Worm (Caenorhabditis elegans) whole organism, young adult: Measurements from ENCODE around the gene F47B8.2.

Experiments used
- B0261.1 ChIP-seq: sonication (generic microtip); optimal IDR thresholded peaks from 2 replicates; lab custom pipeline; 2016; ENCODE audit warnings: mild to moderate bottlenecking, missing genetic modification characterization, moderate library complexity, missing compliant biosample characterization
- C06A6.2 ChIP-seq: fragments of 200-800 bp; sonication (Bioruptor generic); conservative IDR thresholded peaks from 2 replicates; pipeline ENCODE4 v1.3.6; 2022; ENCODE audit warnings: missing genetic modification characterization, missing compliant biosample characterization
- C17E4.6 ChIP-seq: fragments of 200-800 bp; sonication (Bioruptor generic); IDR thresholded peaks from 2 replicates; pipeline ENCODE4 v1.3.6; 2022; ENCODE audit warnings: missing genetic modification reagents, missing genetic modification characterization, missing compliant biosample characterization
- F10E7.11 ChIP-seq: sonication (generic microtip); optimal IDR thresholded peaks from 2 replicates; lab custom pipeline; 2017; ENCODE audit warnings: mild to moderate bottlenecking, missing genetic modification characterization, moderate library complexity, missing compliant biosample characterization
- F23B12.7 ChIP-seq: sonication (generic microtip); optimal IDR thresholded peaks from 2 replicates; lab custom pipeline; 2017; ENCODE audit warnings: missing genetic modification characterization, mild to moderate bottlenecking, missing compliant biosample characterization, antibody characterized with exemption, moderate library complexity; ENCODE audit not compliant: insufficient read depth
- F33H1.4 ChIP-seq: fragments of 200-800 bp; sonication (Bioruptor generic); IDR thresholded peaks from 2 replicates; pipeline ENCODE4 v1.3.6; 2022; ENCODE audit warnings: missing genetic modification reagents, missing genetic modification characterization, missing compliant biosample characterization
- F49E8.2 ChIP-seq: sonication (generic microtip); optimal IDR thresholded peaks from 3 replicates; lab custom pipeline; 2017; ENCODE audit warnings: missing genetic modification characterization, mild to moderate bottlenecking, missing compliant biosample characterization, antibody characterized with exemption, moderate library complexity; ENCODE audit not compliant: insufficient read depth
- F55B11.4 ChIP-seq: sonication (generic microtip); optimal IDR thresholded peaks from 2 replicates; lab custom pipeline; 2016; ENCODE audit warnings: missing compliant biosample characterization, missing genetic modification characterization, borderline replicate concordance; ENCODE audit not compliant: insufficient read depth
- F57C9.4 ChIP-seq: sonication (generic microtip); optimal IDR thresholded peaks from 2 replicates; lab custom pipeline; 2017; ENCODE audit warnings: mild to moderate bottlenecking, missing genetic modification characterization, missing compliant biosample characterization
- K12H6.12 ChIP-seq: fragments of 200-800 bp; sonication (Bioruptor generic); optimal IDR thresholded peaks from 2 replicates; lab custom pipeline; 2018; ENCODE audit warnings: mild to moderate bottlenecking, missing genetic modification characterization, missing compliant biosample characterization
- T07F8.4 ChIP-seq: sonication (generic microtip); optimal IDR thresholded peaks from 2 replicates; lab custom pipeline; 2016; ENCODE audit warnings: mild to moderate bottlenecking, missing genetic modification characterization, moderate library complexity, missing compliant biosample characterization
- Y56A3A.18 ChIP-seq: fragments of 200-800 bp; sonication (Bioruptor generic); IDR thresholded peaks from 2 replicates; pipeline ENCODE4 v1.3.6; 2022; ENCODE audit warnings: missing genetic modification reagents, missing genetic modification characterization, missing compliant biosample characterization
- ZK185.1 ChIP-seq: sonication (generic microtip); optimal IDR thresholded peaks from 2 replicates; lab custom pipeline; 2016; ENCODE audit warnings: mild to moderate bottlenecking, missing genetic modification characterization, missing compliant biosample characterization; ENCODE audit not compliant: poor library complexity, severe bottlenecking
- aptf-2 ChIP-seq: fragments of 200-800 bp; sonication (Bioruptor generic); conservative IDR thresholded peaks from 2 replicates; pipeline ENCODE4 v1.3.6; 2022; ENCODE audit warnings: missing genetic modification reagents, missing genetic modification characterization, missing compliant biosample characterization
- athp-1 ChIP-seq: sonication (generic microtip); optimal IDR thresholded peaks from 2 replicates; lab custom pipeline; 2017; ENCODE audit warnings: mild to moderate bottlenecking, missing genetic modification characterization, missing compliant biosample characterization
- attf-3 ChIP-seq: fragments of 200-800 bp; sonication (Bioruptor generic); conservative IDR thresholded peaks from 2 replicates; pipeline ENCODE4 v1.3.6; 2022; ENCODE audit warnings: missing genetic modification reagents, missing genetic modification characterization, missing compliant biosample characterization
- ccch-3 ChIP-seq: fragments of 200-800 bp; sonication (Bioruptor generic); optimal IDR thresholded peaks from 2 replicates; lab custom pipeline; 2018; ENCODE audit warnings: mild to moderate bottlenecking, missing genetic modification characterization, missing compliant biosample characterization
- ceh-100 ChIP-seq: fragments of 200-800 bp; sonication (Bioruptor generic); IDR thresholded peaks from 2 replicates; pipeline ENCODE4 v1.3.6; 2022; ENCODE audit warnings: missing genetic modification reagents, missing genetic modification characterization, missing compliant biosample characterization
- efl-1 ChIP-seq: fragments of 150-350 bp; optimal IDR thresholded peaks from 2 replicates; lab custom pipeline; 2014; ENCODE audit warnings: missing biosample characterization, missing genetic modification reagents, missing genetic modification characterization
- egl-44 ChIP-seq: fragments of 200-800 bp; sonication (Bioruptor generic); IDR thresholded peaks from 2 replicates; pipeline ENCODE4 v1.3.6; 2022; ENCODE audit warnings: missing genetic modification reagents, missing genetic modification characterization, missing compliant biosample characterization
- gei-17 ChIP-seq: fragments of 200-800 bp; sonication (Bioruptor generic); optimal IDR thresholded peaks from 2 replicates; lab custom pipeline; 2018; ENCODE audit warnings: mild to moderate bottlenecking, missing genetic modification characterization, missing compliant biosample characterization
- hlh-12 ChIP-seq: sonication (generic microtip); optimal IDR thresholded peaks from 2 replicates; lab custom pipeline; 2016; ENCODE audit warnings: missing genetic modification characterization, missing compliant biosample characterization
- lag-1 ChIP-seq: fragments of 200-800 bp; sonication (Bioruptor generic); IDR thresholded peaks from 2 replicates; pipeline ENCODE4 v1.3.6; 2022; ENCODE audit warnings: missing genetic modification reagents, missing genetic modification characterization, missing compliant biosample characterization
- let-607 ChIP-seq, 2 experiments: fragments of 200-800 bp in 1 of 2; sonication (Bioruptor generic) in 1 of 2; sonication (generic microtip) in 1 of 2; optimal IDR thresholded peaks; 2 replicates each; lab custom pipeline; 2016 to 2018; ENCODE audit warnings: mild to moderate bottlenecking in 2 of 2, missing compliant biosample characterization in 2 of 2, missing genetic modification characterization in 2 of 2, moderate library complexity in 2 of 2, missing genotype in 1 of 2
- madf-10 ChIP-seq: sonication (generic microtip); optimal IDR thresholded peaks from 2 replicates; lab custom pipeline; 2016; ENCODE audit warnings: mild to moderate bottlenecking, missing genetic modification characterization, missing compliant biosample characterization
- madf-6 ChIP-seq: fragments of 200-800 bp; sonication (Bioruptor generic); IDR thresholded peaks from 2 replicates; pipeline ENCODE4 v1.3.6; 2022; ENCODE audit warnings: missing genetic modification reagents, missing genetic modification characterization, missing compliant biosample characterization
- nfyb-1 ChIP-seq: fragments of 200-800 bp; sonication (Bioruptor generic); IDR thresholded peaks from 2 replicates; pipeline ENCODE4 v1.3.6; 2022; ENCODE audit warnings: missing genetic modification reagents, missing genetic modification characterization, missing compliant biosample characterization
- nhr-80 ChIP-seq: sonication (generic microtip); optimal IDR thresholded peaks from 2 replicates; lab custom pipeline; 2016; ENCODE audit warnings: missing genetic modification characterization, missing compliant biosample characterization
- pha-4 ChIP-seq: fragments of 150-350 bp; sonication (generic microtip); optimal IDR thresholded peaks from 2 replicates; lab custom pipeline; 2014; ENCODE audit warnings: missing biosample characterization, missing genetic modification reagents, missing genetic modification characterization
- sdz-38 ChIP-seq: sonication (generic microtip); optimal IDR thresholded peaks from 2 replicates; lab custom pipeline; 2016; ENCODE audit warnings: missing genotype, missing genetic modification characterization, missing compliant biosample characterization
- sea-2 ChIP-seq: fragments of 200-800 bp; sonication (Bioruptor generic); IDR thresholded peaks from 2 replicates; pipeline ENCODE4 v1.3.6; 2022; ENCODE audit warnings: missing genetic modification characterization, missing compliant biosample characterization
- snpc-3.4 ChIP-seq: sonication (generic microtip); optimal IDR thresholded peaks from 2 replicates; lab custom pipeline; 2017; ENCODE audit warnings: missing genetic modification characterization, mild to moderate bottlenecking, missing compliant biosample characterization, antibody characterized with exemption, moderate library complexity, missing genotype, missing genetic modification reagents
- snpc-4 ChIP-seq, 5 experiments: fragments of 150-350 bp in 1 of 5; sonication (generic microtip) in 4 of 5; optimal IDR thresholded peaks; 2 replicates each; lab custom pipeline; 2014 to 2018; ENCODE audit warnings: missing genetic modification characterization in 5 of 5, missing biosample characterization in 3 of 5, antibody characterized with exemption in 2 of 5, mild to moderate bottlenecking in 2 of 5, missing compliant biosample characterization in 2 of 5, missing genotype in 2 of 5, moderate library complexity in 2 of 5, missing genetic modification reagents in 1 of 5
- somi-1 ChIP-seq: fragments of 200-800 bp; sonication (Bioruptor generic); optimal IDR thresholded peaks from 2 replicates; lab custom pipeline; 2018; ENCODE audit warnings: mild to moderate bottlenecking, missing genetic modification characterization, missing compliant biosample characterization
- tbp1 ChIP-seq: fragments of 200-800 bp; sonication (Bioruptor generic); optimal IDR thresholded peaks from 2 replicates; lab custom pipeline; 2018; ENCODE audit warnings: mild to moderate bottlenecking, missing genetic modification characterization, missing compliant biosample characterization
- tbx-9 ChIP-seq: sonication (generic microtip); optimal IDR thresholded peaks from 2 replicates; lab custom pipeline; 2016; ENCODE audit warnings: borderline replicate concordance, missing genetic modification characterization, inconsistent platforms, missing compliant biosample characterization
- unc-130 ChIP-seq: sonication (generic microtip); optimal IDR thresholded peaks from 2 replicates; lab custom pipeline; 2016; ENCODE audit warnings: missing genetic modification reagents, missing genetic modification characterization, missing compliant biosample characterization
- unc-62 ChIP-seq: fragments of 150-350 bp; optimal IDR thresholded peaks from 2 replicates; lab custom pipeline; 2014; ENCODE audit warnings: missing biosample characterization, missing genetic modification reagents, missing genetic modification characterization
- xnd-1 ChIP-seq: sonication (generic microtip); optimal IDR thresholded peaks from 2 replicates; lab custom pipeline; 2016; ENCODE audit warnings: missing genotype, missing genetic modification reagents, missing genetic modification characterization, missing compliant biosample characterization
- ztf-18 ChIP-seq: sonication (generic microtip); optimal IDR thresholded peaks from 2 replicates; lab custom pipeline; 2016; ENCODE audit warnings: missing genotype, mild to moderate bottlenecking, missing genetic modification characterization, missing compliant biosample characterization
- ztf-3 ChIP-seq: fragments of 200-800 bp; sonication (Bioruptor generic); optimal IDR thresholded peaks from 2 replicates; lab custom pipeline; 2018; ENCODE audit warnings: mild to moderate bottlenecking, missing genetic modification characterization, missing compliant biosample characterization
- ztf-6 ChIP-seq: fragments of 200-800 bp; sonication (Bioruptor generic); IDR thresholded peaks from 2 replicates; pipeline ENCODE4 v1.3.6; 2022; ENCODE audit warnings: missing genetic modification reagents, missing genetic modification characterization, missing compliant biosample characterization

The F47B8.2 gene

DNA sequence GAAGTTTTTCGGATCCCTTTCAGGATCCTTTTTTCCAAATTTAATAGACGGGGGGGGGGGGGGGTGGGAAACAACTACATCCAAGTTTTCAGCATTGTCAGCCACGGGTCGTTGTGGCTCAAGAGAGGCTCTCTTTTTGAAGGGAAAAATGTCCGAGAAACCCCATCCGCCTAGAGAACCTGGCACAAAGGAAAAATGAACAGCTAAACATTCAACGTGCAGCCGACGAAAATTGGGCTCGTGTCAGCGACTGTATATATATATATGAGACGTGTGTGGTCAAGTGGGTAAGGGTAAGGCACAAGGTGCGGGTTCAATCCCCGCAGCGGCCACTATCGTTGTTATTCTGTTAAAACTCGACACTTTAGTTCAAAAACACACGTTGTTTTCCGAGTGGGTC lies 42.2 kb upstream of the F47B8.2 start, which contains the start of gene Y49A3A.4 (continued):
- TF ChIP-seq F23B12.7 (tag; lab: Kevin White, UChicago) (no peak), tbx-9 (no peak), snpc-4 (GFP tag; optimal IDR thresholded peaks at IDR 0.05; lab: Kevin White, UChicago) (peak; percentile 82), snpc-4 (tag; optimal IDR thresholded peaks at IDR 0.05; lab: Kevin White, UChicago) (peak; percentile 77 to 93 (median 83)), T07F8.4 (tag; lab: Kevin White, UChicago) (no peak), Y56A3A.18 (GFP tag; lab: Robert Waterston, UW) (no peak), attf-3 (GFP tag; lab: Robert Waterston, UW) (no peak), pha-4 (tag; lab: Kevin White, UChicago) (no peak), tbp1 (peak; percentile 47), efl-1 (GFP tag; lab: Kevin White, UChicago) (no peak), F33H1.4 (GFP tag; lab: Robert Waterston, UW) (no peak)

DNA sequence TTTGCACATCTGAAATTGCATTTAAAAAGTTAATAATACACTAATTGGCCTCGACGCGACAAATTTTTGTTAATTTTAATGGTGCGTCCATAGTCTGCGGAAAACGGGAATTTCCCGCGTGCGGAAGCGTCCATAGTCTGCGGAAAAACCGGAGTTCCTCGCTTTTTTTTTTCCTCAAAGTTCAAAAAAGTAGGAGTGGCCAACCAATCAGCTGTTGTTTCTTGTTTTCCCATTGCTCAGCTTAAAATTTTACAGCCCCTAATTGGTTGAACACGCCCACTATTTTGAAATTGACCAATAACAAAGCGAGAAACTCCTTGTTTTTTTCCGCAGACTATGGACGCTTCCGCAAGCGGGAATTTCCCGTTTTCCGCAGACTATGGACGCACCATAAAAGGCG lies 40.9 kb upstream of the F47B8.2 start:
- TF ChIP-seq nfyb-1 (GFP tag; lab: Robert Waterston, UW), result 0 out of 2 replicates have a peak, but pooled peaks have one; percentile 28

- TF ChIP-seq unc-62, result no peak
- no peak for TF ChIP-seq hlh-12 (tag; lab: Kevin White, UChicago)
- TF ChIP-seq lag-1, result no peak
- no peak for TF ChIP-seq ztf-6 (GFP tag; lab: Robert Waterston, UW)
- peak in 1 of 2 experiments; percentile 44 for TF ChIP-seq let-607 (tag; optimal IDR thresholded peaks at IDR 0.05; lab: Kevin White, UChicago)
- no peak for TF ChIP-seq F55B11.4 (tag; lab: Kevin White, UChicago)
- TF ChIP-seq madf-10 (tag; lab: Kevin White, UChicago), result peak; percentile 51
- no peak for TF ChIP-seq K12H6.12 (tag; lab: Kevin White, UChicago)
- peak; percentile 19 for TF ChIP-seq unc-130 (GFP tag; lab: Kevin White, UChicago)
- no peak for TF ChIP-seq athp-1 (tag; lab: Kevin White, UChicago)
- TF ChIP-seq ccch-3 (GFP tag; lab: Kevin White, UChicago), result no peak
- no peak for TF ChIP-seq F10E7.11 (tag; lab: Kevin White, UChicago)
- peak; percentile 71 for TF ChIP-seq snpc-3.4
- TF ChIP-seq madf-6 (GFP tag; lab: Robert Waterston, UW), result peak; percentile 66
- no peak for TF ChIP-seq tbx-9
- TF ChIP-seq C06A6.2 (GFP tag; lab: Robert Waterston, UW), result no peak
- TF ChIP-seq F57C9.4 (tag; lab: Kevin White, UChicago), result no peak
- TF ChIP-seq ceh-100, result peak; percentile 75
- TF ChIP-seq B0261.1 (tag; lab: Kevin White, UChicago), result no peak
- peak; percentile 58; the same call in 1 of the 2 replicates for TF ChIP-seq attf-3 (GFP tag; lab: Robert Waterston, UW)
- TF ChIP-seq gei-17 (GFP tag; lab: Kevin White, UChicago), result no peak
- TF ChIP-seq egl-44 (GFP tag; lab: Robert Waterston, UW), result no peak
- TF ChIP-seq xnd-1, result peak; percentile 45
- peak; percentile 81 for TF ChIP-seq efl-1 (GFP tag; lab: Kevin White, UChicago)
- no peak for TF ChIP-seq sea-2 (GFP tag; lab: Robert Waterston, UW)
- TF ChIP-seq C17E4.6 (GFP tag; lab: Robert Waterston, UW), result no peak
- TF ChIP-seq snpc-4 (GFP tag; optimal IDR thresholded peaks at IDR 0.05; lab: Kevin White, UChicago), result no peak
- peak; percentile 42 to 75 (median 59) for TF ChIP-seq snpc-4 (tag; optimal IDR thresholded peaks at IDR 0.05; lab: Kevin White, UChicago)
- TF ChIP-seq F49E8.2 (tag; lab: Kevin White, UChicago), result no peak
- peak; percentile 67 for TF ChIP-seq ZK185.1 (tag; lab: Kevin White, UChicago)
- no peak for TF ChIP-seq aptf-2 (GFP tag; lab: Robert Waterston, UW)
- TF ChIP-seq somi-1 (GFP tag; lab: Kevin White, UChicago), result no peak
- TF ChIP-seq sdz-38 (tag; lab: Kevin White, UChicago), result no peak
- TF ChIP-seq nfyb-1 (GFP tag; lab: Robert Waterston, UW), result peak; percentile 70
- no peak for TF ChIP-seq nhr-80 (tag; lab: Kevin White, UChicago)
- peak; percentile 96 for TF ChIP-seq ztf-18
- no peak for TF ChIP-seq ztf-3 (GFP tag; lab: Kevin White, UChicago)
These were observed 39.4 kb upstream of the F47B8.2 start, which contains the start of gene cyn-1 for ce11 chrV:14355738-14356368. TSS of gene cyn-1 (plus strand) at chrV:14356076.
